Fruit fly (Drosophila melanogaster): Measurements from ENCODE around the gene CG13613.

dm6 chr3R:24390239-24390638, 24.9 kb downstream of the CG13613 start, which contains the start of the genes CG5768 and CG13615:
- no peak for TF ChIP-seq EcR (GFP tag; optimal IDR thresholded peaks at IDR 0.05)
- TF ChIP-seq Dll (optimal IDR thresholded peaks at IDR 0.05) = no peak
- no peak for TF ChIP-seq psq (optimal IDR thresholded peaks at IDR 0.05)
- no peak for TF ChIP-seq usp (GFP tag; optimal IDR thresholded peaks at IDR 0.05)
